Fruit fly (Drosophila melanogaster): Measurements from ENCODE around the gene how.

Gene how

dm6 chr3R:22018777-22019420 is 23.1 kb upstream of the how start, which contains the start of gene Idh3b:
TSS of gene Idh3b (minus strand) at chr3R:22019382.
- peak; percentile 53 for TF ChIP-seq CG31627 (GFP tag; optimal IDR thresholded peaks at IDR 0.05)
- peak; percentile 29 for TF ChIP-seq CG6792 (GFP tag; optimal IDR thresholded peaks at IDR 0.05)
- TF ChIP-seq CG8632 (GFP tag; optimal IDR thresholded peaks at IDR 0.05): no peak
- TF ChIP-seq CG11294 (GFP tag; IDR thresholded peaks at IDR 0.05): no peak
- no peak for TF ChIP-seq CG4318 (GFP tag; optimal IDR thresholded peaks at IDR 0.05)
- TF ChIP-seq cyc (GFP tag; optimal IDR thresholded peaks at IDR 0.05): peak; percentile 56
- TF ChIP-seq Eip93F (GFP tag; optimal IDR thresholded peaks at IDR 0.05): no peak
- no peak for TF ChIP-seq Met (GFP tag; optimal IDR thresholded peaks at IDR 0.05)
- no peak for TF ChIP-seq CG1621 (tag; optimal IDR thresholded peaks at IDR 0.05)
- no peak for TF ChIP-seq eg (GFP tag; IDR thresholded peaks at IDR 0.05)
- no peak for TF ChIP-seq CG6276 (GFP tag; optimal IDR thresholded peaks at IDR 0.05)
- no peak for TF ChIP-seq Hr4 (GFP tag; optimal IDR thresholded peaks at IDR 0.05)
- peak; percentile 54 for TF ChIP-seq topi (GFP tag; optimal IDR thresholded peaks at IDR 0.05)
- peak; percentile 55 for TF ChIP-seq Hr39 (GFP tag; optimal IDR thresholded peaks at IDR 0.05)
- peak; percentile 21 for TF ChIP-seq CG11902 (GFP tag; optimal IDR thresholded peaks at IDR 0.05)
- TF ChIP-seq fd59A (GFP tag; optimal IDR thresholded peaks at IDR 0.05): no peak
- TF ChIP-seq acj6 (GFP tag; optimal IDR thresholded peaks at IDR 0.05): peak; percentile 50
- TF ChIP-seq ss (GFP tag; optimal IDR thresholded peaks at IDR 0.05): peak in 1 of 2 experiments; percentile 26
- no peak for TF ChIP-seq dac (GFP tag; optimal IDR thresholded peaks at IDR 0.05)
- TF ChIP-seq dsx (GFP tag; optimal IDR thresholded peaks at IDR 0.05; ENCODE audit: poor library complexity, severe bottlenecking): peak; percentile 30
- TF ChIP-seq Ets21C (GFP tag; optimal IDR thresholded peaks at IDR 0.05): peak; percentile 29
- no peak for TF ChIP-seq Sox102F (GFP tag; optimal IDR thresholded peaks at IDR 0.05)
- no peak for TF ChIP-seq CG6854 (GFP tag; optimal IDR thresholded peaks at IDR 0.05)
- TF ChIP-seq Eip78C (GFP tag): peak; percentile 76
- no peak for TF ChIP-seq fd85E (GFP tag; optimal IDR thresholded peaks at IDR 0.05)
- TF ChIP-seq svp (GFP tag): no peak
- TF ChIP-seq CG15336 (GFP tag; IDR thresholded peaks at IDR 0.05): no peak
- TF ChIP-seq CG9139 (GFP tag; optimal IDR thresholded peaks at IDR 0.05): no peak
- no peak for TF ChIP-seq Lpt (GFP tag; optimal IDR thresholded peaks at IDR 0.05)
- no peak for TF ChIP-seq CG34406 (GFP tag; optimal IDR thresholded peaks at IDR 0.05)
- peak; percentile 64 for TF ChIP-seq esn (GFP tag; optimal IDR thresholded peaks at IDR 0.05)
- no peak for TF ChIP-seq CG32006 (GFP tag; optimal IDR thresholded peaks at IDR 0.05)
- TF ChIP-seq Gug (GFP tag; IDR thresholded peaks at IDR 0.05): no peak
- TF ChIP-seq salr (GFP tag; optimal IDR thresholded peaks at IDR 0.05): no peak
- no peak; the same call in 1 of the 3 replicates for TF ChIP-seq CG6163 (GFP tag; IDR thresholded peaks at IDR 0.05)
- no peak for TF ChIP-seq Ets96B (tag; optimal IDR thresholded peaks at IDR 0.05)
- no peak for TF ChIP-seq net (GFP tag; optimal IDR thresholded peaks at IDR 0.05)
- TF ChIP-seq Hr38 (GFP tag; optimal IDR thresholded peaks at IDR 0.05): no peak
- TF ChIP-seq Sox15 (GFP tag; optimal IDR thresholded peaks at IDR 0.05): peak; percentile 16
- TF ChIP-seq Sox14 (GFP tag; optimal IDR thresholded peaks at IDR 0.05): peak; percentile 55
- TF ChIP-seq Smox (GFP tag; optimal IDR thresholded peaks at IDR 0.05): no peak
- TF ChIP-seq spab (GFP tag; optimal IDR thresholded peaks at IDR 0.05): no peak
- no peak for TF ChIP-seq fkh (GFP tag; optimal IDR thresholded peaks at IDR 0.05)
- TF ChIP-seq CG3919 (GFP tag; optimal IDR thresholded peaks at IDR 0.05): no peak
- peak; percentile 46 for TF ChIP-seq CG3032 (tag; optimal IDR thresholded peaks at IDR 0.05)
- TF ChIP-seq CG8319 (GFP tag; optimal IDR thresholded peaks at IDR 0.05): no peak
- TF ChIP-seq achi (GFP tag; optimal IDR thresholded peaks at IDR 0.05): no peak
- TF ChIP-seq CG7368 (GFP tag; optimal IDR thresholded peaks at IDR 0.05): no peak
- no peak for TF ChIP-seq Eip75B (GFP tag; optimal IDR thresholded peaks at IDR 0.05)
- TF ChIP-seq CG16779 (tag; optimal IDR thresholded peaks at IDR 0.05): no peak
- no peak for TF ChIP-seq CG10669 (GFP tag; optimal IDR thresholded peaks at IDR 0.05)
- TF ChIP-seq vri (GFP tag; optimal IDR thresholded peaks at IDR 0.05): peak; percentile 70

Data from whole organism, prepupa.